Worm (Caenorhabditis elegans) whole organism, L3 larva: Measurements from ENCODE around the gene nlp-34.
A peak's percentile ranks its signal among the peaks of the same experiment; 100 is the strongest.

Source experiments
- ZK546.5 ChIP-seq: sonication (generic microtip); optimal IDR thresholded peaks from 2 replicates; lab custom pipeline; 2017; ENCODE audit warnings: missing biosample characterization, missing genetic modification characterization
- ceh-28 ChIP-seq: fragments of 150-350 bp; optimal IDR thresholded peaks from 2 replicates; lab custom pipeline; 2014; ENCODE audit warnings: missing biosample characterization, missing genetic modification reagents, missing genetic modification characterization
- ceh-82 ChIP-seq: fragments of 150-350 bp; optimal IDR thresholded peaks from 2 replicates; lab custom pipeline; 2014; ENCODE audit warnings: missing biosample characterization, missing genetic modification characterization
- ceh-9 ChIP-seq: sonication (generic microtip); optimal IDR thresholded peaks from 2 replicates; lab custom pipeline; 2018; ENCODE audit warnings: missing biosample characterization, missing genetic modification characterization
- daf-12 ChIP-seq: fragments of 150-350 bp; optimal IDR thresholded peaks from 2 replicates; lab custom pipeline; 2014; ENCODE audit warnings: missing biosample characterization, missing genetic modification reagents, missing genetic modification characterization
- egl-27 ChIP-seq: sonication (generic microtip); optimal IDR thresholded peaks from 4 replicates; lab custom pipeline; 2017; ENCODE audit warnings: missing biosample characterization, missing genetic modification reagents, missing genetic modification characterization
- elt-1 ChIP-seq: fragments of 150-350 bp; optimal IDR thresholded peaks from 2 replicates; lab custom pipeline; 2014; ENCODE audit warnings: missing biosample characterization, missing genetic modification characterization
- eor-1 ChIP-seq, 2 experiments: fragments of 150-350 bp; optimal IDR thresholded peaks; 2 replicates each; lab custom pipeline; 2014 to 2018; ENCODE audit warnings: missing biosample characterization in 2 of 2, missing genetic modification characterization in 2 of 2
- fkh-10 ChIP-seq: sonication (generic microtip); optimal IDR thresholded peaks from 2 replicates; lab custom pipeline; 2017; ENCODE audit warnings: missing biosample characterization, missing genetic modification reagents, missing genetic modification characterization
- fkh-2 ChIP-seq: fragments of 150-350 bp; optimal IDR thresholded peaks from 2 replicates; lab custom pipeline; 2014; ENCODE audit warnings: missing biosample characterization, missing genetic modification reagents, missing genetic modification characterization
- fos-1 ChIP-seq: fragments of 150-350 bp; optimal IDR thresholded peaks from 2 replicates; lab custom pipeline; 2014; ENCODE audit warnings: missing biosample characterization, missing genetic modification characterization
- hmg-11 ChIP-seq: sonication (generic microtip); optimal IDR thresholded peaks from 2 replicates; lab custom pipeline; 2016; ENCODE audit warnings: missing genetic modification characterization, missing compliant biosample characterization
- jun-1 ChIP-seq: fragments of 150-350 bp; optimal IDR thresholded peaks from 2 replicates; lab custom pipeline; 2014; ENCODE audit warnings: missing biosample characterization, missing genetic modification reagents, missing genetic modification characterization
- lin-15B ChIP-seq: fragments of 150-350 bp; optimal IDR thresholded peaks from 2 replicates; lab custom pipeline; 2014; ENCODE audit warnings: missing biosample characterization, missing genetic modification characterization
- lsy-12 ChIP-seq: sonication (generic microtip); optimal IDR thresholded peaks from 2 replicates; lab custom pipeline; 2016; ENCODE audit warnings: mild to moderate bottlenecking, missing genetic modification characterization, missing compliant biosample characterization
- mml-1 ChIP-seq: fragments of 150-350 bp; sonication (generic microtip); optimal IDR thresholded peaks from 3 replicates; lab custom pipeline; 2014; ENCODE audit warnings: missing biosample characterization, missing genetic modification characterization
- nfya-1 ChIP-seq: sonication (generic microtip); optimal IDR thresholded peaks from 2 replicates; lab custom pipeline; 2017; ENCODE audit warnings: missing genetic modification characterization, mild to moderate bottlenecking, missing compliant biosample characterization, antibody characterized with exemption, moderate library complexity; ENCODE audit not compliant: insufficient read depth
- nhr-11 ChIP-seq: fragments of 150-350 bp; optimal IDR thresholded peaks from 2 replicates; lab custom pipeline; 2014; ENCODE audit warnings: missing biosample characterization, missing genetic modification characterization
- nhr-23 ChIP-seq: fragments of 150-350 bp; optimal IDR thresholded peaks from 2 replicates; lab custom pipeline; 2014; ENCODE audit warnings: missing biosample characterization, missing genetic modification reagents, missing genetic modification characterization
- nhr-25 ChIP-seq: sonication (generic microtip); optimal IDR thresholded peaks from 2 replicates; lab custom pipeline; 2017; ENCODE audit warnings: missing biosample characterization, missing genetic modification characterization
- nhr-28 ChIP-seq: fragments of 150-350 bp; optimal IDR thresholded peaks from 2 replicates; lab custom pipeline; 2014; ENCODE audit warnings: missing biosample characterization, missing genetic modification characterization
- nhr-43 ChIP-seq: sonication (generic microtip); optimal IDR thresholded peaks from 2 replicates; lab custom pipeline; 2016; ENCODE audit warnings: mild to moderate bottlenecking, missing genetic modification characterization, missing compliant biosample characterization; ENCODE audit not compliant: poor library complexity, severe bottlenecking
- nhr-76 ChIP-seq: fragments of 150-350 bp; sonication (generic microtip); optimal IDR thresholded peaks from 5 replicates; lab custom pipeline; 2014; ENCODE audit warnings: missing biosample characterization, missing genetic modification characterization
- pha-4 ChIP-seq: fragments of 150-350 bp; optimal IDR thresholded peaks from 2 replicates; lab custom pipeline; 2014; ENCODE audit warnings: missing biosample characterization, missing genetic modification reagents, missing genetic modification characterization
- pqm-1 ChIP-seq: fragments of 150-350 bp; optimal IDR thresholded peaks from 2 replicates; lab custom pipeline; 2017; ENCODE audit warnings: missing biosample characterization, missing genetic modification characterization, inconsistent platforms
- sea-2 ChIP-seq: fragments of 150-350 bp; sonication (generic microtip); optimal IDR thresholded peaks from 4 replicates; lab custom pipeline; 2014; ENCODE audit warnings: missing biosample characterization, missing genetic modification reagents, missing genetic modification characterization
- skn-1 ChIP-seq: fragments of 150-350 bp; optimal IDR thresholded peaks from 2 replicates; lab custom pipeline; 2014; ENCODE audit warnings: missing biosample characterization, missing genetic modification characterization
- snpc-4 ChIP-seq: fragments of 150-350 bp; optimal IDR thresholded peaks from 2 replicates; lab custom pipeline; 2014; ENCODE audit warnings: missing biosample characterization, missing genetic modification characterization
- tbx-2 ChIP-seq: sonication (generic microtip); optimal IDR thresholded peaks from 2 replicates; lab custom pipeline; 2016; ENCODE audit warnings: mild to moderate bottlenecking, missing genetic modification characterization, missing compliant biosample characterization
- unc-62 ChIP-seq: fragments of 150-350 bp; sonication (generic microtip); optimal IDR thresholded peaks from 4 replicates; lab custom pipeline; 2014; ENCODE audit warnings: missing biosample characterization, missing genetic modification reagents, missing genetic modification characterization
- zag-1 ChIP-seq: fragments of 150-350 bp; optimal IDR thresholded peaks from 2 replicates; lab custom pipeline; 2014; ENCODE audit warnings: missing biosample characterization, missing genetic modification characterization

Gene nlp-34

ce11 chrV:3995838-3996237 lies 16.9 kb upstream of the nlp-34 start, which contains the start of gene srx-62:
Gene srx-62 (minus strand): TSS chrV:3995938.
- TF ChIP-seq lsy-12 (tag; lab: Kevin White, UChicago) (no peak), eor-1 (tag; optimal IDR thresholded peaks at IDR 0.05; lab: Kevin White, UChicago) (no peak), fos-1 (tag; lab: Kevin White, UChicago) (no peak), egl-27 (tag; lab: Kevin White, UChicago) (no peak), jun-1 (tag; lab: Kevin White, UChicago) (no peak), nfya-1 (tag; lab: Kevin White, UChicago) (no peak), nhr-25 (tag; lab: Kevin White, UChicago) (no peak), skn-1 (no peak), snpc-4 (tag; lab: Kevin White, UChicago) (no peak), fkh-2 (no peak), pha-4 (tag; lab: Kevin White, UChicago) (no peak), sea-2 (no peak), pqm-1 (tag; lab: Kevin White, UChicago) (no peak), fkh-10 (GFP tag; lab: Kevin White, UChicago) (no peak), lin-15B (tag; lab: Kevin White, UChicago) (no peak), nhr-11 (tag; lab: Kevin White, UChicago) (no peak), nhr-28 (tag; lab: Kevin White, UChicago) (no peak)

- no peak for TF ChIP-seq mml-1 (tag; lab: Kevin White, UChicago)
- TF ChIP-seq tbx-2 (tag; lab: Kevin White, UChicago): no peak
- TF ChIP-seq elt-1 (tag; lab: Kevin White, UChicago): no peak
- no peak for TF ChIP-seq nhr-43 (tag; lab: Kevin White, UChicago)
- TF ChIP-seq zag-1: no peak
- no peak for TF ChIP-seq sea-2
- no peak for TF ChIP-seq nhr-23 (tag; lab: Kevin White, UChicago)
- TF ChIP-seq ceh-28 (tag; lab: Kevin White, UChicago): no peak
- no peak for TF ChIP-seq daf-12 (tag; lab: Kevin White, UChicago)
- no peak for TF ChIP-seq ceh-82 (tag; lab: Kevin White, UChicago)
- no peak for TF ChIP-seq lin-15B (tag; lab: Kevin White, UChicago)
- no peak for TF ChIP-seq fkh-10 (GFP tag; lab: Kevin White, UChicago)
Observed at ce11 chrV:3994048-3994447, 15.1 kb upstream of the nlp-34 start, which contains the start of gene K09D9.9. Gene K09D9.9 (minus strand): TSS chrV:3994148.

ce11 chrV:3992334-3992733 lies 13.4 kb upstream of the nlp-34 start:
- TF ChIP-seq ceh-28 (tag; lab: Kevin White, UChicago): no peak
- TF ChIP-seq hmg-11 (tag; lab: Kevin White, UChicago): no peak
- TF ChIP-seq ceh-9 (tag; lab: Kevin White, UChicago): no peak
- no peak for TF ChIP-seq daf-12 (tag; lab: Kevin White, UChicago)
- TF ChIP-seq nhr-28 (tag; lab: Kevin White, UChicago): no peak
- TF ChIP-seq unc-62: no peak
- TF ChIP-seq, all 47 proteins: peak for 0

- TF ChIP-seq ZK546.5 (tag; lab: Kevin White, UChicago) (no peak), nhr-23 (tag; lab: Kevin White, UChicago) (peak; percentile 23)
Observed at ce11 chrV:3989070-3989469, 10.1 kb upstream of the nlp-34 start, which contains the start of gene nlp-27. Gene nlp-27 (plus strand): TSS chrV:3989378.

ce11 chrV:3987616-3988015 lies 8.7 kb upstream of the nlp-34 start, which contains the start of gene nlp-28:
Gene nlp-28 (plus strand): TSS chrV:3987900.
- TF ChIP-seq nhr-76 (tag; lab: Kevin White, UChicago): no peak
- no peak for TF ChIP-seq mml-1 (tag; lab: Kevin White, UChicago)
- no peak for TF ChIP-seq lin-15B (tag; lab: Kevin White, UChicago)

- TF ChIP-seq unc-62: no peak
Observed at ce11 chrV:3985104-3985503, 6.2 kb upstream of the nlp-34 start.
